Fruit fly (Drosophila melanogaster) whole organism, embryonic: ENCODE measurements around the gene CG12224.
A peak's percentile ranks its signal among the peaks of the same experiment; 100 is the strongest.

Source experiments
- Ada2b ChIP-seq: fragments of 200-800 bp; sonication (Bioruptor generic); IDR thresholded peaks from 2 replicates; pipeline ENCODE4 v1.3.6; 2022; ENCODE audit warnings: missing biosample characterization, missing genetic modification characterization
- Atf6 ChIP-seq: fragments of 200-800 bp; sonication (Bioruptor generic); IDR thresholded peaks from 2 replicates; pipeline ENCODE4 v1.3.6; 2022; ENCODE audit warnings: missing biosample characterization, missing genetic modification characterization
- Bgb ChIP-seq: fragments of 200-800 bp; sonication (Bioruptor generic); IDR thresholded peaks from 2 replicates; pipeline ENCODE4 v1.3.6; 2022; ENCODE audit warnings: missing biosample characterization, missing genetic modification characterization; ENCODE audit not compliant: partially characterized antibody
- CG11696 ChIP-seq: fragments of 200-800 bp; sonication (Bioruptor generic); IDR thresholded peaks from 2 replicates; pipeline ENCODE4 v1.3.6; 2022; ENCODE audit warnings: missing biosample characterization, missing genetic modification characterization
- CG12104 ChIP-seq: fragments of 200-800 bp; sonication (Bioruptor generic); optimal IDR thresholded peaks from 3 replicates; lab custom pipeline; 2016; ENCODE audit warnings: missing biosample characterization, missing genetic modification characterization
- CG12942 ChIP-seq: fragments of 200-800 bp; sonication (Bioruptor generic); optimal IDR thresholded peaks from 3 replicates; lab custom pipeline; 2016; ENCODE audit warnings: missing biosample characterization, missing genetic modification characterization
- CG13424 ChIP-seq: fragments of 200-800 bp; sonication (Bioruptor generic); optimal IDR thresholded peaks from 2 replicates; lab custom pipeline; 2019; ENCODE audit warnings: missing biosample characterization, mild to moderate bottlenecking, missing genetic modification characterization, moderate library complexity
- CG14050 ChIP-seq: fragments of 200-800 bp; sonication (Bioruptor generic); IDR thresholded peaks from 3 replicates; pipeline ENCODE4 v1.3.6; 2022; ENCODE audit warnings: missing biosample characterization, missing genetic modification characterization
- CG1603 ChIP-seq: fragments of 200-800 bp; sonication (Bioruptor generic); optimal IDR thresholded peaks from 2 replicates; lab custom pipeline; 2019; ENCODE audit warnings: missing biosample characterization, mild to moderate bottlenecking, missing genetic modification characterization, moderate library complexity
- CG17385 ChIP-seq: fragments of 200-800 bp; sonication (Bioruptor generic); optimal IDR thresholded peaks from 3 replicates; lab custom pipeline; 2018; ENCODE audit warnings: missing biosample characterization, mild to moderate bottlenecking, missing genetic modification characterization
- CG18011 ChIP-seq: fragments of 200-800 bp; sonication (Bioruptor generic); optimal IDR thresholded peaks from 2 replicates; lab custom pipeline; 2017; ENCODE audit warnings: missing biosample characterization, missing genetic modification characterization, mild to moderate bottlenecking, moderate library complexity, missing genotype
- CG2889 ChIP-seq: fragments of 200-800 bp; sonication (Bioruptor generic); IDR thresholded peaks from 3 replicates; pipeline ENCODE4 v1.3.6; 2022; ENCODE audit warnings: missing biosample characterization, missing genetic modification characterization
- CG34376 ChIP-seq: fragments of 200-800 bp; sonication (Bioruptor generic); optimal IDR thresholded peaks from 2 replicates; lab custom pipeline; 2018; ENCODE audit warnings: missing biosample characterization, mild to moderate bottlenecking, missing genetic modification characterization
- CG3726 ChIP-seq: fragments of 200-800 bp; sonication (Bioruptor generic); IDR thresholded peaks from 3 replicates; pipeline ENCODE4, ENCODE4 v1.3.6; 2022; ENCODE audit warnings: missing biosample characterization, missing genetic modification characterization
- CG4360 ChIP-seq: fragments of 200-800 bp; sonication (Bioruptor generic); IDR thresholded peaks from 2 replicates; pipeline ENCODE4 v1.3.6; 2022; ENCODE audit warnings: missing biosample characterization, missing genetic modification characterization
- CG4820 ChIP-seq: fragments of 200-800 bp; sonication (Bioruptor generic); optimal IDR thresholded peaks from 3 replicates; lab custom pipeline; 2016; ENCODE audit warnings: missing biosample characterization, missing genetic modification characterization
- CG4854 ChIP-seq: fragments of 200-800 bp; sonication (Bioruptor generic); optimal IDR thresholded peaks from 2 replicates; lab custom pipeline; 2016; ENCODE audit warnings: missing biosample characterization, missing genetic modification characterization, inconsistent platforms
- CG8924 ChIP-seq: fragments of 200-800 bp; optimal IDR thresholded peaks from 3 replicates; lab custom pipeline; 2019; ENCODE audit warnings: missing biosample characterization, mild to moderate bottlenecking, missing genetic modification characterization, moderate library complexity
- CG9797 ChIP-seq: fragments of 200-800 bp; sonication (Bioruptor generic); optimal IDR thresholded peaks from 3 replicates; lab custom pipeline; 2018; ENCODE audit warnings: missing biosample characterization, mild to moderate bottlenecking, missing genetic modification characterization
- D19B ChIP-seq: fragments of 200-800 bp; sonication (Bioruptor generic); optimal IDR thresholded peaks from 2 replicates; lab custom pipeline; 2017; ENCODE audit warnings: missing biosample characterization, mild to moderate bottlenecking, missing genetic modification characterization
- E2f2 ChIP-seq: fragments of 200-800 bp; sonication (Bioruptor generic); IDR thresholded peaks from 2 replicates; pipeline ENCODE4 v1.3.6; 2022; ENCODE audit warnings: missing biosample characterization, missing genetic modification characterization
- Fer2 ChIP-seq: fragments of 200-800 bp; sonication (Bioruptor generic); optimal IDR thresholded peaks from 2 replicates; lab custom pipeline; 2018; ENCODE audit warnings: missing biosample characterization, mild to moderate bottlenecking, missing genetic modification characterization, moderate library complexity
- H15 ChIP-seq: fragments of 200-800 bp; sonication (Bioruptor generic); IDR thresholded peaks from 3 replicates; pipeline ENCODE4 v1.3.6; 2022; ENCODE audit warnings: missing biosample characterization, missing genetic modification characterization
- HmgZ ChIP-seq: fragments of 200-800 bp; sonication (Bioruptor generic); optimal IDR thresholded peaks from 2 replicates; lab custom pipeline; 2018; ENCODE audit warnings: missing biosample characterization, mild to moderate bottlenecking, missing genetic modification characterization
- Hsf ChIP-seq: fragments of 200-800 bp; sonication (Bioruptor generic); optimal IDR thresholded peaks from 3 replicates; lab custom pipeline; 2016; ENCODE audit warnings: missing biosample characterization, missing genetic modification characterization
- Lpt ChIP-seq: fragments of >200 bp; optimal IDR thresholded peaks from 2 replicates; lab custom pipeline; 2018; ENCODE audit warnings: missing biosample characterization, missing genetic modification characterization
- Nf-YB ChIP-seq: fragments of 200-800 bp; sonication (Bioruptor generic); optimal IDR thresholded peaks from 3 replicates; lab custom pipeline; 2019; ENCODE audit warnings: missing biosample characterization, mild to moderate bottlenecking, missing genetic modification characterization, moderate library complexity
- Sry-δ ChIP-seq: fragments of 200-800 bp; sonication (Bioruptor generic); optimal IDR thresholded peaks from 2 replicates; lab custom pipeline; 2016; ENCODE audit warnings: missing biosample characterization, missing genetic modification characterization
- Ssrp ChIP-seq: fragments of 200-800 bp; sonication (Bioruptor generic); optimal IDR thresholded peaks from 2 replicates; lab custom pipeline; 2018; ENCODE audit warnings: missing biosample characterization, mild to moderate bottlenecking, missing genetic modification characterization, moderate library complexity
- Xbp1 ChIP-seq: fragments of 200-800 bp; sonication (Bioruptor generic); optimal IDR thresholded peaks from 3 replicates; lab custom pipeline; 2016; ENCODE audit warnings: missing biosample characterization, mild to moderate bottlenecking, missing genetic modification characterization
- Xrp1 ChIP-seq: fragments of 200-800 bp; sonication (Bioruptor generic); IDR thresholded peaks from 2 replicates; pipeline ENCODE4 v1.3.6; 2022; ENCODE audit warnings: missing biosample characterization, missing genetic modification characterization
- bsh ChIP-seq, 2 experiments: fragments of 200-800 bp; sonication (Bioruptor generic); optimal IDR thresholded peaks; 2 replicates each; lab custom pipeline; 2017 to 2018; ENCODE audit warnings: mild to moderate bottlenecking in 2 of 2, missing biosample characterization in 2 of 2, missing genetic modification characterization in 2 of 2, moderate library complexity in 1 of 2
- crol ChIP-seq: fragments of 200-800 bp; sonication (Bioruptor generic); IDR thresholded peaks from 2 replicates; pipeline ENCODE4 v1.3.6; 2022; ENCODE audit warnings: missing biosample characterization, missing genetic modification characterization
- dati ChIP-seq: fragments of 200-800 bp; sonication (Bioruptor generic); IDR thresholded peaks from 2 replicates; pipeline ENCODE4 v1.3.6; 2022; ENCODE audit warnings: missing biosample characterization, missing genetic modification characterization
- disco-r ChIP-seq: fragments of 200-800 bp; sonication (Bioruptor generic); optimal IDR thresholded peaks from 2 replicates; lab custom pipeline; 2016; ENCODE audit warnings: missing biosample characterization, missing genetic modification characterization
- gem ChIP-seq: fragments of 200-800 bp; sonication (Bioruptor generic); optimal IDR thresholded peaks from 2 replicates; lab custom pipeline; 2019; ENCODE audit warnings: missing biosample characterization, mild to moderate bottlenecking, missing genetic modification characterization, moderate library complexity
- grau ChIP-seq: fragments of 200-800 bp; optimal IDR thresholded peaks from 3 replicates; lab custom pipeline; 2019; ENCODE audit warnings: missing biosample characterization, mild to moderate bottlenecking, missing genetic modification characterization, moderate library complexity
- lab ChIP-seq: fragments of 200-800 bp; sonication (Bioruptor generic); optimal IDR thresholded peaks from 3 replicates; lab custom pipeline; 2017; ENCODE audit warnings: missing biosample characterization, missing genetic modification characterization, mild to moderate bottlenecking, moderate library complexity, missing genetic modification reagents
- lmd ChIP-seq: fragments of 200-800 bp; sonication (Bioruptor generic); IDR thresholded peaks from 2 replicates; pipeline ENCODE4 v1.3.6; 2022; ENCODE audit warnings: missing biosample characterization, missing genetic modification characterization
- nau ChIP-seq: fragments of 200-800 bp; sonication (Bioruptor generic); optimal IDR thresholded peaks from 3 replicates; lab custom pipeline; 2017; ENCODE audit warnings: missing biosample characterization, mild to moderate bottlenecking, missing genetic modification characterization, missing genetic modification reagents
- nerfin-2 ChIP-seq: fragments of 200-800 bp; sonication (Bioruptor generic); IDR thresholded peaks from 2 replicates; pipeline ENCODE4 v1.3.6; 2022; ENCODE audit warnings: missing biosample characterization, missing genetic modification characterization; ENCODE audit not compliant: partially characterized antibody
- oc ChIP-seq: fragments of 200-800 bp; sonication (Bioruptor generic); optimal IDR thresholded peaks from 2 replicates; lab custom pipeline; 2018; ENCODE audit warnings: missing biosample characterization, mild to moderate bottlenecking, missing genetic modification characterization, moderate library complexity
- psq ChIP-seq: fragments of 200-800 bp; sonication (Bioruptor generic); optimal IDR thresholded peaks from 2 replicates; lab custom pipeline; 2017; ENCODE audit warnings: missing biosample characterization, missing genetic modification characterization
- sc ChIP-seq, 3 experiments: fragments of >200 bp in 2 of 3; fragments of 200-800 bp in 1 of 3; sonication (Bioruptor generic) in 1 of 3; optimal IDR thresholded peaks; 2 replicates in 2 of 3; 3 replicates in 1 of 3; lab custom pipeline; 2017; ENCODE audit warnings: mild to moderate bottlenecking in 1 of 3, missing biosample characterization in 1 of 3, missing genetic modification characterization in 1 of 3, missing genetic modification reagents in 1 of 3
- sima ChIP-seq: fragments of 200-800 bp; sonication (Bioruptor generic); optimal IDR thresholded peaks from 2 replicates; lab custom pipeline; 2016; ENCODE audit warnings: missing biosample characterization, missing genetic modification characterization
- so ChIP-seq: fragments of 200-800 bp; sonication (Bioruptor generic); IDR thresholded peaks from 3 replicates; pipeline ENCODE4 v1.3.6; 2022; ENCODE audit warnings: missing biosample characterization, missing genetic modification characterization
- toy ChIP-seq: fragments of 200-800 bp; sonication (Bioruptor generic); IDR thresholded peaks from 2 replicates; pipeline ENCODE4 v1.3.6; 2022; ENCODE audit warnings: missing biosample characterization, missing genetic modification characterization
- tup ChIP-seq: fragments of 200-800 bp; sonication (Bioruptor generic); optimal IDR thresholded peaks from 2 replicates; lab custom pipeline; 2016; ENCODE audit warnings: missing biosample characterization, mild to moderate bottlenecking, missing genetic modification characterization, moderate library complexity
- twi ChIP-seq: fragments of 200-800 bp; optimal IDR thresholded peaks from 2 replicates; lab custom pipeline; 2019; ENCODE audit warnings: missing biosample characterization, mild to moderate bottlenecking, missing genetic modification characterization, moderate library complexity
- wdn ChIP-seq: fragments of 200-800 bp; sonication (Bioruptor generic); IDR thresholded peaks from 2 replicates; pipeline ENCODE4 v1.3.6; 2022; ENCODE audit warnings: missing biosample characterization, missing genetic modification characterization

Gene CG12224

DNA sequence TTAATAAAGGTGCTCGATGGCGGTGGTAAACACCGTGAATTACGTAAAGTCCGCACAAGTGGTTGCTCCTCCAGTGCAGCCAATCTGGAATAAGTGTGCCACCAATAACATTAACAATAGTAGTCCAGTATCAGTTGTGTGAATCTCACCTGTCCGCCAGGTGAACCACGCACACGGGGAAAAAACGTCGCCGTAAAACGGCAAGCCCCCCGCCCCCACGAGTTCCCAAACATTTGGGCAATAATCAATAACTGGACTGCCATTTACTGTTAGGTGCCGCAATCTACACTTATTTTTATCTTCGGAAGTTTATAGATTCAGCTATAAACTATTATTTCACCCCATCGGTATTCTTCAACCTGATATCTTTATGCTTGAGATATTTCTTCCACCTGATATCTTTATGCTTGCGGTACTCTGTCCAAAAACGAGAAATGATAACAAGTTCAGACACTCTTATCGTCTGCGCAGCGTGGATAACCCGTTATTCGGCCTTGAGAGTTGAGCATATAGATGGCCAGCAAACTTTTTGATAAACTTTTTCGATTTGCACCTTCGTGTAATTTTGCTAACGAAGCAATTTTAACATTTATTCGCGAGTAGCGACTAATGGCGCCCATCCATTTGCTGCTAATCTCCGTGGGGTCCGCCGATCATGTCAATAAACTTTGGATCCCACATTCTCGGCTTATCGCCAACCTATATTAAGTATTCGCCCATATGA, 13.7 kb downstream of the CG12224 start (continued):
- TF ChIP-seq CG34376 (GFP tag; lab: Kevin White, UChicago) (peak; percentile 88), Xbp1 (no peak), nerfin-2 (GFP tag; lab: Robert Waterston, UW) (no peak), lab (peak; percentile 60), CG4854 (GFP tag; lab: Kevin White, UChicago) (no peak), wdn (GFP tag; lab: Robert Waterston, UW) (no peak), nau (GFP tag; lab: Kevin White, UChicago) (no peak), so (no peak), tup (GFP tag; lab: Kevin White, UChicago) (no peak), Nf-YB (GFP tag; lab: Kevin White, UChicago) (no peak), disco-r (no peak), H15 (GFP tag; lab: Robert Waterston, UW) (no peak), dati (GFP tag; lab: Robert Waterston, UW) (no peak), CG2889 (no peak), grau (tag; lab: Kevin White, UChicago) (no peak), Fer2 (no peak), Sry-δ (GFP tag; lab: Kevin White, UChicago) (no peak), CG4360 (GFP tag; lab: Robert Waterston, UW) (no peak), CG12104 (GFP tag; lab: Kevin White, UChicago) (no peak), CG17385 (GFP tag; lab: Kevin White, UChicago) (no peak), CG9797 (GFP tag; lab: Kevin White, UChicago) (no peak), sc (optimal IDR thresholded peaks at IDR 0.05; lab: Kevin White, UChicago) (no peak), sc (GFP tag; optimal IDR thresholded peaks at IDR 0.05; lab: Kevin White, UChicago) (no peak), CG18011 (GFP tag; lab: Kevin White, UChicago) (no peak), CG13424 (no peak), sima (GFP tag; lab: Kevin White, UChicago) (no peak), Hsf (GFP tag; lab: Kevin White, UChicago) (no peak), Atf6 (peak; percentile 43; the same call in 1 of the 2 replicates), CG1603 (tag; lab: Kevin White, UChicago) (no peak), CG14050 (no peak), psq (no peak), Lpt (GFP tag; lab: Kevin White, UChicago) (no peak), CG11696 (GFP tag; lab: Robert Waterston, UW) (no peak), CG3726 (no peak), Ssrp (tag; lab: Kevin White, UChicago) (no peak), Ada2b (GFP tag; lab: Robert Waterston, UW) (no peak), lmd (no peak), toy (no peak), bsh (GFP tag; optimal IDR thresholded peaks at IDR 0.05; lab: Kevin White, UChicago) (no peak), crol (GFP tag; lab: Robert Waterston, UW) (0 out of 2 replicates have a peak, but pooled peaks have one; percentile 1), oc (tag; lab: Kevin White, UChicago) (no peak), CG12942 (GFP tag; lab: Kevin White, UChicago) (no peak), Bgb (GFP tag; lab: Robert Waterston, UW) (no peak), Xrp1 (GFP tag; lab: Robert Waterston, UW) (no peak), CG8924 (tag; lab: Kevin White, UChicago) (no peak), HmgZ (tag; lab: Kevin White, UChicago) (no peak), CG4820 (no peak), D19B (GFP tag; lab: Kevin White, UChicago) (no peak), E2f2 (no peak), twi (tag; lab: Kevin White, UChicago) (no peak), gem (tag; lab: Kevin White, UChicago) (no peak)
